Fruit fly (Drosophila melanogaster) whole organism, embryonic: ENCODE data around the gene CycC.

Experiments
- ATbp ChIP-seq: fragments of 200-800 bp; sonication (Bioruptor generic); optimal IDR thresholded peaks from 2 replicates; lab custom pipeline; 2017; ENCODE audit warnings: missing biosample characterization, mild to moderate bottlenecking, missing genetic modification characterization, missing genetic modification reagents
- Asciz ChIP-seq: fragments of 200-800 bp; sonication (Bioruptor generic); optimal IDR thresholded peaks from 2 replicates; lab custom pipeline; 2017; ENCODE audit warnings: missing biosample characterization, mild to moderate bottlenecking, missing genetic modification characterization, missing genetic modification reagents
- Atf3 ChIP-seq: fragments of 200-800 bp; sonication (Bioruptor generic); optimal IDR thresholded peaks from 3 replicates; lab custom pipeline; 2016; ENCODE audit warnings: missing biosample characterization, missing genetic modification characterization
- Blimp-1 ChIP-seq: fragments of 200-800 bp; sonication (Bioruptor generic); optimal IDR thresholded peaks from 3 replicates; lab custom pipeline; 2018; ENCODE audit warnings: missing biosample characterization, missing genetic modification characterization, mild to moderate bottlenecking, moderate library complexity, missing genetic modification reagents
- CG10321 ChIP-seq: fragments of 200-800 bp; sonication (Bioruptor generic); IDR thresholded peaks from 2 replicates; pipeline ENCODE4 v1.3.6; 2022; ENCODE audit warnings: missing biosample characterization, missing genetic modification characterization
- CG10959 ChIP-seq: fragments of 200-800 bp; sonication (Bioruptor generic); IDR thresholded peaks from 2 replicates; pipeline ENCODE4 v1.3.6; 2022; ENCODE audit warnings: missing biosample characterization, missing genetic modification characterization
- CG12744 ChIP-seq: fragments of 200-800 bp; sonication (Bioruptor generic); optimal IDR thresholded peaks from 2 replicates; lab custom pipeline; 2016; ENCODE audit warnings: missing biosample characterization, missing genetic modification characterization
- CG12942 ChIP-seq: fragments of 200-800 bp; sonication (Bioruptor generic); optimal IDR thresholded peaks from 3 replicates; lab custom pipeline; 2016; ENCODE audit warnings: missing biosample characterization, missing genetic modification characterization
- CG13424 ChIP-seq: fragments of 200-800 bp; sonication (Bioruptor generic); optimal IDR thresholded peaks from 2 replicates; lab custom pipeline; 2019; ENCODE audit warnings: missing biosample characterization, mild to moderate bottlenecking, missing genetic modification characterization, moderate library complexity
- CG13894 ChIP-seq: fragments of 200-800 bp; sonication (Bioruptor generic); optimal IDR thresholded peaks from 3 replicates; lab custom pipeline; 2018; ENCODE audit warnings: missing biosample characterization, mild to moderate bottlenecking, missing genetic modification characterization, moderate library complexity
- CG17612 ChIP-seq: fragments of 200-800 bp; sonication (Bioruptor generic); IDR thresholded peaks from 2 replicates; pipeline ENCODE4 v1.3.6; 2022; ENCODE audit warnings: missing biosample characterization, missing genetic modification characterization
- CG2202 ChIP-seq: fragments of 200-800 bp; sonication (Bioruptor generic); optimal IDR thresholded peaks from 2 replicates; lab custom pipeline; 2018; ENCODE audit warnings: missing biosample characterization, mild to moderate bottlenecking, missing genetic modification characterization
- CG2678 ChIP-seq: fragments of 200-800 bp; sonication (Bioruptor generic); optimal IDR thresholded peaks from 3 replicates; lab custom pipeline; 2019; ENCODE audit warnings: missing biosample characterization, mild to moderate bottlenecking, missing genetic modification characterization, moderate library complexity
- CG2875 ChIP-seq: fragments of 200-800 bp; sonication (Bioruptor generic); optimal IDR thresholded peaks from 2 replicates; lab custom pipeline; 2017; ENCODE audit warnings: missing biosample characterization, mild to moderate bottlenecking, missing genetic modification characterization, missing genetic modification reagents
- CG30020 ChIP-seq: fragments of 200-800 bp; optimal IDR thresholded peaks from 2 replicates; lab custom pipeline; 2019; ENCODE audit warnings: missing biosample characterization, mild to moderate bottlenecking, missing genetic modification characterization, moderate library complexity
- CG3407 ChIP-seq: fragments of 200-800 bp; sonication (Bioruptor generic); optimal IDR thresholded peaks from 2 replicates; lab custom pipeline; 2018; ENCODE audit warnings: missing biosample characterization, mild to moderate bottlenecking, missing genetic modification characterization
- CG4360 ChIP-seq: fragments of 200-800 bp; sonication (Bioruptor generic); IDR thresholded peaks from 2 replicates; pipeline ENCODE4 v1.3.6; 2022; ENCODE audit warnings: missing biosample characterization, missing genetic modification characterization
- CG6791 ChIP-seq: fragments of 200-800 bp; sonication (Bioruptor generic); IDR thresholded peaks from 3 replicates; pipeline ENCODE4 v1.3.6; 2022; ENCODE audit warnings: missing biosample characterization, missing genetic modification characterization; ENCODE audit not compliant: partially characterized antibody
- HHEX ChIP-seq: fragments of 200-800 bp; sonication (Bioruptor generic); optimal IDR thresholded peaks from 3 replicates; lab custom pipeline; 2017; ENCODE audit warnings: missing biosample characterization, mild to moderate bottlenecking, missing genetic modification characterization, missing genetic modification reagents
- HLH4C ChIP-seq: fragments of 200-800 bp; sonication (Bioruptor generic); IDR thresholded peaks from 3 replicates; pipeline ENCODE4 v1.3.6; 2022; ENCODE audit warnings: missing biosample characterization, missing genetic modification characterization; ENCODE audit not compliant: partially characterized antibody
- Hmx ChIP-seq: fragments of 200-800 bp; sonication (Bioruptor generic); optimal IDR thresholded peaks from 2 replicates; lab custom pipeline; 2016; ENCODE audit warnings: missing biosample characterization, missing genetic modification characterization
- Nf-YA ChIP-seq: fragments of 200-800 bp; sonication (Bioruptor generic); IDR thresholded peaks from 2 replicates; pipeline ENCODE4 v1.3.6; 2022; ENCODE audit warnings: missing biosample characterization, missing genetic modification characterization
- NfI ChIP-seq: fragments of 200-800 bp; sonication (Bioruptor generic); optimal IDR thresholded peaks from 3 replicates; lab custom pipeline; 2018; ENCODE audit warnings: missing biosample characterization, mild to moderate bottlenecking, missing genetic modification characterization, moderate library complexity
- Optix ChIP-seq: fragments of 200-800 bp; sonication (Bioruptor generic); IDR thresholded peaks from 3 replicates; pipeline ENCODE4 v1.3.6; 2022; ENCODE audit warnings: missing biosample characterization, missing genetic modification characterization
- Rfx ChIP-seq: fragments of 200-800 bp; sonication (Bioruptor generic); IDR thresholded peaks from 2 replicates; pipeline ENCODE4 v1.3.6; 2022; ENCODE audit warnings: missing biosample characterization, missing genetic modification characterization
- abd-A ChIP-seq: fragments of 200-800 bp; sonication (Bioruptor generic); optimal IDR thresholded peaks from 3 replicates; lab custom pipeline; 2019; ENCODE audit warnings: missing biosample characterization, mild to moderate bottlenecking, missing genetic modification characterization, moderate library complexity
- bsh ChIP-seq, 2 experiments: fragments of 200-800 bp; sonication (Bioruptor generic); optimal IDR thresholded peaks; 2 replicates each; lab custom pipeline; 2017 to 2018; ENCODE audit warnings: mild to moderate bottlenecking in 2 of 2, missing biosample characterization in 2 of 2, missing genetic modification characterization in 2 of 2, moderate library complexity in 1 of 2
- cas ChIP-seq: fragments of 200-800 bp; sonication (Bioruptor generic); IDR thresholded peaks from 2 replicates; pipeline ENCODE4 v1.3.6; 2022; ENCODE audit warnings: missing biosample characterization, missing genetic modification characterization
- chif ChIP-seq, 2 experiments: fragments of 200-800 bp; sonication (Bioruptor generic); optimal IDR thresholded peaks; 3 replicates each; lab custom pipeline; 2016; ENCODE audit warnings: missing biosample characterization in 2 of 2, missing genetic modification characterization in 2 of 2
- crol ChIP-seq: fragments of 200-800 bp; sonication (Bioruptor generic); IDR thresholded peaks from 2 replicates; pipeline ENCODE4 v1.3.6; 2022; ENCODE audit warnings: missing biosample characterization, missing genetic modification characterization
- gce ChIP-seq: fragments of 200-800 bp; sonication (Bioruptor generic); IDR thresholded peaks from 3 replicates; pipeline ENCODE4 v1.3.6; 2022; ENCODE audit warnings: missing biosample characterization, missing genetic modification characterization
- gsb-n ChIP-seq: fragments of 200-800 bp; sonication (Bioruptor generic); optimal IDR thresholded peaks from 3 replicates; lab custom pipeline; 2018; ENCODE audit warnings: missing biosample characterization, mild to moderate bottlenecking, missing genetic modification characterization
- hb ChIP-seq: fragments of 200-800 bp; sonication (Bioruptor generic); IDR thresholded peaks from 3 replicates; pipeline ENCODE4 v1.3.6; 2022; ENCODE audit warnings: missing biosample characterization, missing genetic modification characterization; ENCODE audit not compliant: partially characterized antibody
- hkb ChIP-seq, 2 experiments: fragments of 200-800 bp in 1 of 2; fragments of >200 bp in 1 of 2; sonication (Bioruptor generic) in 1 of 2; IDR thresholded peaks in 1 of 2; optimal IDR thresholded peaks in 1 of 2; 2 replicates each; pipeline versions ENCODE4 v1.3.6 to Lab custom; 2017 to 2022; ENCODE audit warnings: missing biosample characterization in 1 of 2, missing genetic modification characterization in 1 of 2
- insv ChIP-seq, 2 experiments: fragments of 200-800 bp; sonication (Bioruptor generic); optimal IDR thresholded peaks; 3 replicates each; lab custom pipeline; 2016 to 2018; ENCODE audit warnings: missing biosample characterization in 2 of 2, missing genetic modification characterization in 2 of 2
- jigr1 ChIP-seq: fragments of 200-800 bp; sonication (Bioruptor generic); IDR thresholded peaks from 3 replicates; pipeline ENCODE4 v1.3.6; 2022; ENCODE audit warnings: missing biosample characterization, missing genetic modification characterization
- knrl ChIP-seq: fragments of 200-800 bp; sonication (Bioruptor generic); IDR thresholded peaks from 3 replicates; pipeline ENCODE4 v1.3.6; 2022; ENCODE audit warnings: missing biosample characterization, missing genetic modification characterization; ENCODE audit not compliant: partially characterized antibody
- lab ChIP-seq: fragments of 200-800 bp; sonication (Bioruptor generic); optimal IDR thresholded peaks from 3 replicates; lab custom pipeline; 2017; ENCODE audit warnings: missing biosample characterization, missing genetic modification characterization, mild to moderate bottlenecking, moderate library complexity, missing genetic modification reagents
- sens-2 ChIP-seq: fragments of 200-800 bp; sonication (Bioruptor generic); IDR thresholded peaks from 2 replicates; pipeline ENCODE4 v1.3.6; 2022; ENCODE audit warnings: missing biosample characterization, missing genetic modification characterization
- sisA ChIP-seq: fragments of 200-800 bp; sonication (Bioruptor generic); IDR thresholded peaks from 2 replicates; pipeline ENCODE4 v1.3.6; 2022; ENCODE audit warnings: missing biosample characterization, missing genetic modification characterization
- sr ChIP-seq: fragments of 200-800 bp; sonication (Bioruptor generic); IDR thresholded peaks from 3 replicates; pipeline ENCODE4 v1.3.6; 2022; ENCODE audit warnings: missing biosample characterization, missing genetic modification characterization
- tap ChIP-seq: fragments of 200-800 bp; optimal IDR thresholded peaks from 3 replicates; lab custom pipeline; 2019; ENCODE audit warnings: missing biosample characterization, mild to moderate bottlenecking, missing genetic modification characterization, moderate library complexity
- tio ChIP-seq: fragments of 200-800 bp; sonication (Bioruptor generic); optimal IDR thresholded peaks from 2 replicates; lab custom pipeline; 2017; ENCODE audit warnings: missing biosample characterization, missing genetic modification characterization, inconsistent platforms
- vnd ChIP-seq: fragments of 200-800 bp; sonication (Bioruptor generic); IDR thresholded peaks from 3 replicates; pipeline ENCODE4 v1.3.6; 2022; ENCODE audit warnings: missing biosample characterization, missing genetic modification characterization; ENCODE audit not compliant: partially characterized antibody
- zen2 ChIP-seq: fragments of 200-800 bp; sonication (Bioruptor generic); IDR thresholded peaks from 3 replicates; pipeline ENCODE4 v1.3.6; 2022; ENCODE audit warnings: missing biosample characterization, missing genetic modification characterization; ENCODE audit not compliant: partially characterized antibody
- zf30C ChIP-seq: fragments of 200-800 bp; sonication (Bioruptor generic); optimal IDR thresholded peaks from 3 replicates; lab custom pipeline; 2018; ENCODE audit warnings: missing biosample characterization, mild to moderate bottlenecking, missing genetic modification characterization

Gene CycC

DNA sequence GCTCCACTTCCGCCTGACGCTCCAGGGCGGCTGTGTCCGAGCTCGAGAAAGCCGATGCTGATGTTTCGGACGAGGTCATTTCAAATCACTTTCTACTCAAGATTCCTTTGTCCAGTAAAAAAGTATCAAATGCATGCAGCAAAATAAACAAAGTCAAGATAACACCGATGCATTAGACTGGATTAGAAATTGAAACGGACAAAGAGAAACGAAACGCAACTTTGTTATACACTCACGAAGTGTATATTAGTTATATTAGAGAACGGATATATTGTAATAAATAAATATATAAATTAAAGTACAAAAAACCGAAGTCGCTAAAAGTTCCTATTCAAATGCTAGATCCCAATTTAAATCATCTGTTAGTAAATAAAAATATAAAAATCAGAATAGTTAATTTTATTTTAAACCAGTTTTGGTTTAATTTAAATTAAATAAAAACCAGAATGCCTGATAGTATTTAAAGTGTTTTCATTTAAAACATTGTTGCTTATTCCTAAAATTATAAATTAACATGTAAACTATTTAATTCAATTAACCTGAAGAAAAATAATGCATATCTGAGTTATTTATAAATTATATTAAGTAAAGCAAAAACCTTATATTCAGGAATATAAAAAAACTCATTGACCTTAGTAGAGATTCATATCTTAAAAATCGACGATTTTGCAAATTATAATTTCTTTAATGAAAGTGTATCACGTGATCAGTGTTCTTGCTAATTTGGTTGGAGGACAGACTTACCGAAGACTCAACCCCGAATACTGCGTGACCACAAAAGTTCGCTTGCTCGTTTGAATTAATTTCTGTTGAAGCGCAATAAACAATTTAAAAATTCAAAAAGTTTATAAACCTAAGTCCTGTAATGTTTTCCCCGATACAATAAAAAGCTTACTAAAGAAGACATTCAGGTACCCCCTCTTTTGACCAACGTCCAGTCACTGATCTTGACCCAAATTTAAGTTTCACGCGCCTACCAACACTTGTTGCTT is 4.1 kb upstream of the CycC start, which contains the start of gene Dph2 (continued):
- TF ChIP-seq HLH4C (GFP tag; lab: Robert Waterston, UW) (no peak), jigr1 (GFP tag; lab: Robert Waterston, UW) (0 out of 3 replicates have a peak, but pooled peaks have one; percentile 35), Nf-YA (GFP tag; lab: Robert Waterston, UW) (peak; percentile 59; the same call in 1 of the 2 replicates), insv (GFP tag; optimal IDR thresholded peaks at IDR 0.05; lab: Kevin White, UChicago) (peak in 1 of 2 experiments; percentile 15), ATbp (GFP tag; lab: Kevin White, UChicago) (no peak), zf30C (GFP tag; lab: Kevin White, UChicago) (peak; percentile 48), sisA (GFP tag; lab: Robert Waterston, UW) (peak; percentile 75), CG6791 (GFP tag; lab: Robert Waterston, UW) (no peak), CG3407 (no peak), HHEX (GFP tag; lab: Kevin White, UChicago) (peak; percentile 37), CG10959 (GFP tag; lab: Robert Waterston, UW) (peak; percentile 49), sr (GFP tag; lab: Robert Waterston, UW) (no peak), Asciz (GFP tag; lab: Kevin White, UChicago) (peak; percentile 38), Atf3 (GFP tag; lab: Kevin White, UChicago) (peak; percentile 6), CG13424 (tag; lab: Kevin White, UChicago) (peak; percentile 82), Blimp-1 (GFP tag; lab: Kevin White, UChicago) (peak; percentile 78), CG12744 (no peak), CG4360 (GFP tag; lab: Robert Waterston, UW) (no peak), lab (GFP tag; lab: Kevin White, UChicago) (peak; percentile 72), CG10321 (GFP tag; lab: Robert Waterston, UW) (peak; percentile 61), gce (GFP tag; lab: Robert Waterston, UW) (peak; percentile 60; the same call in 1 of the 3 replicates), Optix (GFP tag; lab: Robert Waterston, UW) (no peak), CG2202 (tag; lab: Kevin White, UChicago) (peak; percentile 29), NfI (GFP tag; lab: Kevin White, UChicago) (peak; percentile 50), cas (GFP tag; lab: Robert Waterston, UW) (peak; percentile 61), crol (GFP tag; lab: Robert Waterston, UW) (no peak), CG13894 (tag; lab: Kevin White, UChicago) (peak; percentile 74), CG30020 (tag; lab: Kevin White, UChicago) (peak; percentile 98), gsb-n (tag; lab: Kevin White, UChicago) (peak; percentile 74), CG2678 (peak; percentile 89), abd-A (no peak), vnd (no peak), Rfx (GFP tag; lab: Robert Waterston, UW) (peak; percentile 86), hkb (optimal IDR thresholded peaks at IDR 0.05; lab: Kevin White, UChicago) (no peak), hkb (GFP tag; IDR thresholded peaks at IDR 0.05; lab: Robert Waterston, UW) (peak; percentile 82), CG12942 (peak; percentile 44), tio (GFP tag; lab: Kevin White, UChicago) (no peak), sens-2 (no peak), hb (GFP tag; lab: Robert Waterston, UW) (no peak), chif (GFP tag; optimal IDR thresholded peaks at IDR 0.05; lab: Kevin White, UChicago) (peak in 1 of 2 experiments; percentile 48), CG17612 (peak; percentile 36; the same call in 1 of the 2 replicates), CG2875 (GFP tag; lab: Kevin White, UChicago) (no peak), bsh (GFP tag; optimal IDR thresholded peaks at IDR 0.05; lab: Kevin White, UChicago) (peak in 1 of 2 experiments; percentile 77), Hmx (no peak), tap (tag; lab: Kevin White, UChicago) (peak; percentile 82), zen2 (no peak), knrl (GFP tag; lab: Robert Waterston, UW) (no peak; the same call in 2 of the 3 replicates)
